Fruit fly (Drosophila melanogaster) whole organism, embryonic: ENCODE results near the gene Lcp65Aa.

Experiments
- CG10543 ChIP-seq: fragments of 200-800 bp; sonication (Bioruptor generic); optimal IDR thresholded peaks from 3 replicates; lab custom pipeline; 2017; ENCODE audit warnings: missing biosample characterization, mild to moderate bottlenecking, missing genetic modification characterization, moderate library complexity
- CG10565 ChIP-seq: fragments of 200-800 bp; sonication (Bioruptor generic); optimal IDR thresholded peaks from 3 replicates; lab custom pipeline; 2016; ENCODE audit warnings: missing biosample characterization, mild to moderate bottlenecking, missing genetic modification characterization
- CG11504 ChIP-seq: fragments of 200-800 bp; sonication (Bioruptor generic); optimal IDR thresholded peaks from 3 replicates; lab custom pipeline; 2019; ENCODE audit warnings: missing biosample characterization, mild to moderate bottlenecking, missing genetic modification characterization, moderate library complexity
- CG12236 ChIP-seq: fragments of 200-800 bp; sonication (Bioruptor generic); optimal IDR thresholded peaks from 2 replicates; lab custom pipeline; 2016; ENCODE audit warnings: missing biosample characterization, missing genetic modification characterization
- CG12744 ChIP-seq: fragments of 200-800 bp; sonication (Bioruptor generic); optimal IDR thresholded peaks from 2 replicates; lab custom pipeline; 2016; ENCODE audit warnings: missing biosample characterization, missing genetic modification characterization
- CG13775 ChIP-seq: fragments of 200-800 bp; sonication (Bioruptor generic); optimal IDR thresholded peaks from 3 replicates; lab custom pipeline; 2017; ENCODE audit warnings: missing biosample characterization, mild to moderate bottlenecking, missing genetic modification characterization
- CG14014 ChIP-seq: fragments of 200-800 bp; sonication (Bioruptor generic); IDR thresholded peaks from 2 replicates; pipeline ENCODE4 v1.3.6; 2022; ENCODE audit warnings: missing biosample characterization, missing genetic modification characterization
- CG17802 ChIP-seq: fragments of 200-800 bp; sonication (Bioruptor generic); optimal IDR thresholded peaks from 2 replicates; lab custom pipeline; 2018; ENCODE audit warnings: missing biosample characterization, mild to moderate bottlenecking, missing genetic modification characterization, moderate library complexity
- CG2202 ChIP-seq: fragments of 200-800 bp; sonication (Bioruptor generic); optimal IDR thresholded peaks from 2 replicates; lab custom pipeline; 2018; ENCODE audit warnings: missing biosample characterization, mild to moderate bottlenecking, missing genetic modification characterization
- CG32772 ChIP-seq: fragments of 200-800 bp; sonication (Bioruptor generic); IDR thresholded peaks from 2 replicates; pipeline ENCODE4 v1.3.6; 2022; ENCODE audit warnings: missing biosample characterization, missing genetic modification characterization
- CG4424 ChIP-seq: fragments of 200-800 bp; sonication (Bioruptor generic); optimal IDR thresholded peaks from 3 replicates; lab custom pipeline; 2016; ENCODE audit warnings: missing biosample characterization, missing genetic modification characterization
- CG4854 ChIP-seq: fragments of 200-800 bp; sonication (Bioruptor generic); optimal IDR thresholded peaks from 2 replicates; lab custom pipeline; 2016; ENCODE audit warnings: missing biosample characterization, missing genetic modification characterization, inconsistent platforms
- CG6254 ChIP-seq: fragments of 200-800 bp; sonication (Bioruptor generic); optimal IDR thresholded peaks from 3 replicates; lab custom pipeline; 2017; ENCODE audit warnings: mild to moderate bottlenecking, missing biosample characterization, missing genetic modification reagents, missing genetic modification characterization
- CG7357 ChIP-seq: fragments of 200-800 bp; sonication (Bioruptor generic); IDR thresholded peaks from 3 replicates; pipeline ENCODE4 v1.3.6; 2022; ENCODE audit warnings: missing biosample characterization, missing genetic modification characterization
- Dip2 ChIP-seq: fragments of 200-800 bp; sonication (Bioruptor generic); IDR thresholded peaks from 2 replicates; pipeline ENCODE4 v1.3.6; 2022; ENCODE audit warnings: missing biosample characterization, missing genetic modification characterization
- Doc2 ChIP-seq: fragments of 200-800 bp; sonication (Bioruptor generic); IDR thresholded peaks from 2 replicates; pipeline ENCODE4 v1.3.6; 2022; ENCODE audit warnings: missing biosample characterization, missing genetic modification characterization
- Fer1 ChIP-seq: fragments of 200-800 bp; sonication (Bioruptor generic); optimal IDR thresholded peaks from 2 replicates; lab custom pipeline; 2017; ENCODE audit warnings: missing biosample characterization, mild to moderate bottlenecking, missing genetic modification characterization
- HLH4C ChIP-seq: fragments of 200-800 bp; sonication (Bioruptor generic); IDR thresholded peaks from 3 replicates; pipeline ENCODE4 v1.3.6; 2022; ENCODE audit warnings: missing biosample characterization, missing genetic modification characterization; ENCODE audit not compliant: partially characterized antibody
- HmgZ ChIP-seq: fragments of 200-800 bp; sonication (Bioruptor generic); optimal IDR thresholded peaks from 2 replicates; lab custom pipeline; 2018; ENCODE audit warnings: missing biosample characterization, mild to moderate bottlenecking, missing genetic modification characterization
- Jarid2 ChIP-seq: fragments of 200-800 bp; sonication (Bioruptor generic); optimal IDR thresholded peaks from 3 replicates; lab custom pipeline; 2017; ENCODE audit warnings: mild to moderate bottlenecking, missing biosample characterization, missing genetic modification reagents, missing genetic modification characterization
- MBD-R2 ChIP-seq: fragments of 200-800 bp; sonication (Bioruptor generic); IDR thresholded peaks from 2 replicates; pipeline ENCODE4 v1.3.6; 2022; ENCODE audit warnings: missing biosample characterization, missing genetic modification characterization
- Med ChIP-seq: fragments of 200-800 bp; sonication (Bioruptor generic); peaks from one replicate; lab custom pipeline; 2016; ENCODE audit warnings: missing biosample characterization, missing genetic modification characterization, mild to moderate bottlenecking, inconsistent platforms, moderate library complexity
- Mes4 ChIP-seq: fragments of 200-800 bp; sonication (Bioruptor generic); optimal IDR thresholded peaks from 2 replicates; lab custom pipeline; 2016; ENCODE audit warnings: missing biosample characterization, missing genetic modification characterization
- Poxn ChIP-seq: fragments of 200-800 bp; sonication (Bioruptor generic); IDR thresholded peaks from 2 replicates; pipeline ENCODE4 v1.3.6; 2022; ENCODE audit warnings: missing biosample characterization, missing genetic modification characterization
- ash1 ChIP-seq: fragments of 200-800 bp; sonication (Bioruptor generic); optimal IDR thresholded peaks from 2 replicates; lab custom pipeline; 2018; ENCODE audit warnings: missing biosample characterization, mild to moderate bottlenecking, missing genetic modification characterization
- dimm ChIP-seq: fragments of 200-800 bp; sonication (Bioruptor generic); IDR thresholded peaks from 2 replicates; pipeline ENCODE4 v1.3.6; 2022; ENCODE audit warnings: missing biosample characterization, missing genetic modification characterization
- gce ChIP-seq: fragments of 200-800 bp; sonication (Bioruptor generic); IDR thresholded peaks from 3 replicates; pipeline ENCODE4 v1.3.6; 2022; ENCODE audit warnings: missing biosample characterization, missing genetic modification characterization
- gem ChIP-seq: fragments of 200-800 bp; sonication (Bioruptor generic); optimal IDR thresholded peaks from 2 replicates; lab custom pipeline; 2019; ENCODE audit warnings: missing biosample characterization, mild to moderate bottlenecking, missing genetic modification characterization, moderate library complexity
- gfzf ChIP-seq: fragments of 200-800 bp; sonication (Bioruptor generic); optimal IDR thresholded peaks from 2 replicates; lab custom pipeline; 2016; ENCODE audit warnings: missing biosample characterization, mild to moderate bottlenecking, missing genetic modification characterization, moderate library complexity
- insv ChIP-seq, 2 experiments: fragments of 200-800 bp; sonication (Bioruptor generic); optimal IDR thresholded peaks; 3 replicates each; lab custom pipeline; 2016 to 2018; ENCODE audit warnings: missing biosample characterization in 2 of 2, missing genetic modification characterization in 2 of 2
- lbe ChIP-seq: fragments of 200-800 bp; sonication (Bioruptor generic); optimal IDR thresholded peaks from 2 replicates; lab custom pipeline; 2016; ENCODE audit warnings: missing biosample characterization, mild to moderate bottlenecking, missing genetic modification characterization
- mam ChIP-seq: fragments of 200-800 bp; sonication (Bioruptor generic); optimal IDR thresholded peaks from 3 replicates; lab custom pipeline; 2016; ENCODE audit warnings: missing biosample characterization, missing genetic modification characterization
- mld ChIP-seq: fragments of 200-800 bp; sonication (Bioruptor generic); IDR thresholded peaks from 3 replicates; pipeline ENCODE4 v1.3.6; 2022; ENCODE audit warnings: missing biosample characterization, missing genetic modification characterization; ENCODE audit not compliant: partially characterized antibody
- nau ChIP-seq: fragments of 200-800 bp; sonication (Bioruptor generic); optimal IDR thresholded peaks from 3 replicates; lab custom pipeline; 2017; ENCODE audit warnings: missing biosample characterization, mild to moderate bottlenecking, missing genetic modification characterization, missing genetic modification reagents
- onecut ChIP-seq: fragments of 200-800 bp; sonication (Bioruptor generic); IDR thresholded peaks from 2 replicates; pipeline ENCODE4 v1.3.6; 2022; ENCODE audit warnings: missing biosample characterization, missing genetic modification characterization
- org-1 ChIP-seq: fragments of 200-800 bp; sonication (Bioruptor generic); optimal IDR thresholded peaks from 2 replicates; lab custom pipeline; 2017; ENCODE audit warnings: missing biosample characterization, missing genetic modification characterization
- pnt ChIP-seq: fragments of 200-800 bp; sonication (Bioruptor generic); optimal IDR thresholded peaks from 3 replicates; lab custom pipeline; 2016; ENCODE audit warnings: missing biosample characterization, missing genetic modification characterization
- sna ChIP-seq: fragments of 200-800 bp; sonication (Bioruptor generic); IDR thresholded peaks from 2 replicates; pipeline ENCODE4 v1.3.6; 2022; ENCODE audit warnings: missing biosample characterization, missing genetic modification characterization; ENCODE audit not compliant: partially characterized antibody
- tup ChIP-seq: fragments of 200-800 bp; sonication (Bioruptor generic); optimal IDR thresholded peaks from 2 replicates; lab custom pipeline; 2016; ENCODE audit warnings: missing biosample characterization, mild to moderate bottlenecking, missing genetic modification characterization, moderate library complexity
- zen2 ChIP-seq: fragments of 200-800 bp; sonication (Bioruptor generic); IDR thresholded peaks from 3 replicates; pipeline ENCODE4 v1.3.6; 2022; ENCODE audit warnings: missing biosample characterization, missing genetic modification characterization; ENCODE audit not compliant: partially characterized antibody

Gene Lcp65Aa

DNA sequence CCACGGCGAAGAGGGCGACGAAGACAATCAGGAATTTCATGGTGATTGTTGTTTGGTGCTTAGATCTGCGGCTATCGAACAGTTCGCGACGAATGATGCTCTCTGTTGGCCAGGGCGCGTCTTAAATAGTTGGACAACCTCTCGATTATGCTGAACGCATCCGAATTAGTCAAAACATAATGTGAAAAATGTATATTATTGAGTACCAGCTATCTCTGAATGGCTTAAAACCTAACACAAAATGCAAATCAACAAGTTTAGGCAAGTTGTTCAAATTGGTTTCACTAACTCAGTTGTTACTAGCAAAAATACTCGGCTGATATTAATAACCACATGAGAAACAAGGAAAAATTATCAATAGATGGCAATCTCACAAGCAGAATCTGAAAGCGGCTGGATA lies 15.9 kb upstream of the Lcp65Aa start, which contains the start of gene Lcp65Ag1:
Gene Lcp65Ag1 (minus strand): TSS at position 101 of the 400 bp plus-strand sequence.
- TF ChIP-seq Jarid2 (GFP tag; lab: Kevin White, UChicago) (no peak), CG32772 (GFP tag; lab: Robert Waterston, UW) (no peak), sna (GFP tag; lab: Robert Waterston, UW) (no peak), CG11504 (tag; lab: Kevin White, UChicago) (no peak), MBD-R2 (GFP tag; lab: Robert Waterston, UW) (no peak), gfzf (GFP tag; lab: Kevin White, UChicago) (no peak), CG4424 (GFP tag; lab: Kevin White, UChicago) (no peak), CG2202 (tag; lab: Kevin White, UChicago) (no peak), onecut (no peak), Doc2 (GFP tag; lab: Robert Waterston, UW) (no peak), CG12744 (no peak), Poxn (no peak)
- TF ChIP-seq, all 482 proteins: peak for 0

DNA sequence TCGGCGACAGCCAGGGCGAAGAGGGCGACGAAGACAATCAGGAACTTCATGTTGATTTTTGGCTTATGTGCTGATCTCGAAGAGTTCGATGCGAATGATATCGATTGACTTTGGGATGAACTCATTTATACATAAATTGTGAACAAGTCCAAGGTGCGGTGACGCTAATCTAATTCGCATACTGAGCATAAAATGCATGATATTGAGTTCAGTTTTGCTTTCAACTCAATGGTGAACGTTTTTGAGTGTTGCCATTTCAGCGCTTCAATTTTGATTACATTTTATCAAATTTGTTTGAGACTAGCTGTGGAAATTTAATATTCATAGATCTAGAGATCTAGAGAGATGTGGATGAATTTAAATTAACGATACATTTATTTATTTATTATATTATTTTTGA lies 14.4 kb upstream of the Lcp65Aa start, which contains the start of gene Lcp65Af:
Gene Lcp65Af (minus strand): TSS at position 101 of the 400 bp plus-strand sequence.
- TF ChIP-seq tup (GFP tag; lab: Kevin White, UChicago) = no peak
- TF ChIP-seq HLH4C (GFP tag; lab: Robert Waterston, UW) = no peak
- TF ChIP-seq CG17802 (tag; lab: Kevin White, UChicago) = no peak
- no peak for TF ChIP-seq insv (GFP tag; optimal IDR thresholded peaks at IDR 0.05; lab: Kevin White, UChicago)
- TF ChIP-seq lbe = no peak
- TF ChIP-seq CG4854 = no peak
- no peak for TF ChIP-seq pnt (GFP tag; lab: Kevin White, UChicago)
- TF ChIP-seq dimm (GFP tag; lab: Robert Waterston, UW) = no peak
- TF ChIP-seq CG13775 = no peak
- no peak for TF ChIP-seq CG7357
- TF ChIP-seq CG12236 = no peak

DNA sequence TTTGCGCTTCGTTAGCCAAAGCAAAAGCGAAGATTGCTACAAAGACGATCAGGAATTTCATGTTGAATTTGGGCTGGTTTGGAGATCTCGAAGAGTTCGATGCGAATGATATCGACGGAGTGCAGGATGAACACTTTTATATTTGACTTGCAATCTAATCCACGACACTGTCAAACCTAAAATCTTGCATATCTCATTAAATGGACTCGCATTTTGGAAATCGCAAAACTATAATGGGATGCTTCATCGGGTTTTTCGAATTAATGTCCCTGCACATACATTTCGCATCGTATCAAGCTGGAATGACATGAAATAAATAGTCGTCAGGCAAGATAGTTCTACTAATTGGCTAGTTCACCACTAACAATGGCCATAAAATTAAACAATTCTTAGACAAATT lies 13.1 kb upstream of the Lcp65Aa start, which contains the start of gene Lcp65Ae:
Gene Lcp65Ae (minus strand): TSS at position 101 of the 400 bp plus-strand sequence.
- TF ChIP-seq org-1 (GFP tag; lab: Kevin White, UChicago) (no peak), CG14014 (no peak), mld (no peak), Dip2 (GFP tag; lab: Robert Waterston, UW) (no peak), gce (GFP tag; lab: Robert Waterston, UW) (no peak), CG10565 (GFP tag; lab: Kevin White, UChicago) (no peak), Mes4 (GFP tag; lab: Kevin White, UChicago) (no peak), ash1 (no peak), CG6254 (GFP tag; lab: Kevin White, UChicago) (no peak), nau (GFP tag; lab: Kevin White, UChicago) (no peak), Fer1 (no peak), Med (GFP tag; lab: Kevin White, UChicago) (no peak), sna (GFP tag; lab: Robert Waterston, UW) (no peak), zen2 (GFP tag; lab: Robert Waterston, UW) (no peak), HmgZ (no peak), gem (tag; lab: Kevin White, UChicago) (no peak), CG10543 (GFP tag; lab: Kevin White, UChicago) (no peak), mam (no peak)
